Fruit fly (Drosophila melanogaster): ENCODE data around the gene CG16974.
A peak's percentile ranks its signal among the peaks of the same experiment; 100 is the strongest.

CG16974 gene

dm6 chr2L:13176701-13177249, 15.0 kb downstream of the CG16974 start, which contains the start of the genes Sfmbt and CG5439 (continued):
- TF ChIP-seq CG9932 (GFP tag; IDR thresholded peaks at IDR 0.05) (peak; percentile 90), CG14710 (tag; optimal IDR thresholded peaks at IDR 0.05) (peak; percentile 95), Sox100B (GFP tag; optimal IDR thresholded peaks at IDR 0.05) (no peak), H2.0 (GFP tag; IDR thresholded peaks at IDR 0.05) (peak; percentile 38), salm (tag; optimal IDR thresholded peaks at IDR 0.05) (peak; percentile 5), TFAM (GFP tag; optimal IDR thresholded peaks at IDR 0.05) (no peak), CG11456 (GFP tag; IDR thresholded peaks at IDR 0.05) (peak; percentile 81), lov (optimal IDR thresholded peaks at IDR 0.05) (no peak), lov (GFP tag; IDR thresholded peaks at IDR 0.05) (no peak), tll (GFP tag; optimal IDR thresholded peaks at IDR 0.05) (peak; percentile 59 to 80), Elba2 (GFP tag; optimal IDR thresholded peaks at IDR 0.05) (peak; percentile 68), CG11093 (GFP tag; IDR thresholded peaks at IDR 0.05) (peak; percentile 43; the same call in 1 of the 3 replicates), CG2202 (tag; optimal IDR thresholded peaks at IDR 0.05) (peak; percentile 23), eve (GFP tag; optimal IDR thresholded peaks at IDR 0.05) (no peak), dysf (GFP tag; IDR thresholded peaks at IDR 0.05) (peak; percentile 74), CG34376 (GFP tag; optimal IDR thresholded peaks at IDR 0.05) (peak; percentile 74), CG2712 (tag; optimal IDR thresholded peaks at IDR 0.05) (peak; percentile 82), Dp (GFP tag; optimal IDR thresholded peaks at IDR 0.05) (peak; percentile 48), CG17361 (GFP tag; IDR thresholded peaks at IDR 0.05) (no peak; the same call in 1 of the 3 replicates), CG14965 (GFP tag; optimal IDR thresholded peaks at IDR 0.05; ENCODE audit: borderline replicate concordance) (no peak), pzg (GFP tag; optimal IDR thresholded peaks at IDR 0.05) (peak; percentile 89), CG30431 (GFP tag; optimal IDR thresholded peaks at IDR 0.05) (peak; percentile 58), CG4424 (GFP tag; optimal IDR thresholded peaks at IDR 0.05) (peak; percentile 83), CG3726 (GFP tag; IDR thresholded peaks at IDR 0.05) (no peak), CG6765 (GFP tag; optimal IDR thresholded peaks at IDR 0.05) (peak; percentile 16), stwl (tag; optimal IDR thresholded peaks at IDR 0.05) (peak; percentile 91), CG10431 (GFP tag; optimal IDR thresholded peaks at IDR 0.05) (no peak), insv (GFP tag; optimal IDR thresholded peaks at IDR 0.05) (peak in 1 of 2 experiments; percentile 53), CG4854 (GFP tag; optimal IDR thresholded peaks at IDR 0.05) (peak; percentile 71), CkIIα-i1 (GFP tag; IDR thresholded peaks at IDR 0.05) (no peak), Bdp1 (GFP tag; optimal IDR thresholded peaks at IDR 0.05) (peak; percentile 67), gcm (GFP tag; optimal IDR thresholded peaks at IDR 0.05) (no peak), CG10274 (GFP tag; optimal IDR thresholded peaks at IDR 0.05) (peak; percentile 36), CG18764 (GFP tag; optimal IDR thresholded peaks at IDR 0.05) (peak; percentile 46), H15 (GFP tag; IDR thresholded peaks at IDR 0.05) (peak; percentile 25; the same call in 1 of the 3 replicates), ab (GFP tag; optimal IDR thresholded peaks at IDR 0.05) (peak; percentile 54), Fer3 (tag; optimal IDR thresholded peaks at IDR 0.05) (no peak), CG3838 (GFP tag; optimal IDR thresholded peaks at IDR 0.05) (peak; percentile 26), tgo (GFP tag; IDR thresholded peaks at IDR 0.05) (peak; percentile 75; the same call in 2 of the 3 replicates), Xbp1 (GFP tag; optimal IDR thresholded peaks at IDR 0.05) (peak; percentile 87), ATbp (GFP tag; optimal IDR thresholded peaks at IDR 0.05) (no peak), Dll (GFP tag; IDR thresholded peaks at IDR 0.05; ENCODE audit: partially characterized antibody) (peak; percentile 64; the same call in 3 of the 4 replicates), toy (GFP tag; IDR thresholded peaks at IDR 0.05) (no peak), abd-A (tag; optimal IDR thresholded peaks at IDR 0.05) (no peak), CG7745 (tag; optimal IDR thresholded peaks at IDR 0.05) (no peak), Hey (tag; optimal IDR thresholded peaks at IDR 0.05) (no peak), pan (optimal IDR thresholded peaks at IDR 0.05) (no peak), pan (GFP tag; optimal IDR thresholded peaks at IDR 0.05 in 1 of 2, IDR thresholded peaks at IDR 0.05 in 1 of 2) (peak in 1 of 2 experiments; percentile 15), CG6854 (GFP tag; optimal IDR thresholded peaks at IDR 0.05) (peak; percentile 16), Max (GFP tag; optimal IDR thresholded peaks at IDR 0.05) (peak; percentile 82)
